Worm (Caenorhabditis elegans) whole organism, L4/young adult: ENCODE results near the gene Y38C1AA.12.

Experiments used
- W03F9.2 ChIP-seq: fragments of 150-350 bp; optimal IDR thresholded peaks from 2 replicates; lab custom pipeline; 2014; ENCODE audit warnings: missing biosample characterization, missing genetic modification characterization
- dao-5 ChIP-seq: sonication (generic microtip); optimal IDR thresholded peaks from 2 replicates; lab custom pipeline; 2016; ENCODE audit warnings: missing genotype, missing genetic modification characterization, moderate library complexity, missing compliant biosample characterization
- him-1 ChIP-seq: sonication (generic microtip); optimal IDR thresholded peaks from 2 replicates; lab custom pipeline; 2016; ENCODE audit warnings: missing genotype, missing genetic modification reagents, missing genetic modification characterization, missing compliant biosample characterization

ce11 chrIV:202921-203652 is 11.0 kb downstream of the Y38C1AA.12 start, which contains the start of gene gfrp-1:
- TF ChIP-seq dao-5 (tag; lab: Kevin White, UChicago) (no peak), him-1 (no peak), W03F9.2 (tag; lab: Kevin White, UChicago) (no peak)
